Fruit fly (Drosophila melanogaster) whole organism, pupa: ENCODE measurements around the gene CG17666.

Experiments used
- CG10348 ChIP-seq: fragments of 200-800 bp; sonication (Bioruptor generic); IDR thresholded peaks from 2 replicates; pipeline ENCODE4 v1.3.6; 2022; ENCODE audit warnings: missing biosample characterization, missing genetic modification characterization
- CG12605 ChIP-seq: fragments of 200-800 bp; sonication (Bioruptor generic); IDR thresholded peaks from 2 replicates; pipeline ENCODE4 v1.3.6; 2022; ENCODE audit warnings: missing biosample characterization, missing genetic modification characterization
- CG13204 ChIP-seq: fragments of 200-800 bp; sonication (Bioruptor generic); optimal IDR thresholded peaks from 2 replicates; lab custom pipeline; 2018; ENCODE audit warnings: missing biosample characterization, mild to moderate bottlenecking, missing genetic modification characterization, moderate library complexity
- CG14655 ChIP-seq: fragments of 200-800 bp; sonication (Bioruptor generic); optimal IDR thresholded peaks from 3 replicates; lab custom pipeline; 2017; ENCODE audit warnings: mild to moderate bottlenecking, missing biosample characterization, missing genetic modification reagents, missing genetic modification characterization
- CG15710 ChIP-seq: fragments of 200-800 bp; sonication (Bioruptor generic); optimal IDR thresholded peaks from 2 replicates; lab custom pipeline; 2018; ENCODE audit warnings: missing biosample characterization, mild to moderate bottlenecking, missing genetic modification characterization, moderate library complexity
- CG17806 ChIP-seq: fragments of 200-800 bp; sonication (Bioruptor generic); optimal IDR thresholded peaks from 2 replicates; lab custom pipeline; 2018; ENCODE audit warnings: missing biosample characterization, mild to moderate bottlenecking, missing genetic modification characterization, moderate library complexity
- CG32121 ChIP-seq: fragments of 200-800 bp; sonication (Bioruptor generic); IDR thresholded peaks from 2 replicates; pipeline ENCODE4 v1.3.6; 2022; ENCODE audit warnings: missing biosample characterization, missing genetic modification characterization
- CG34367 ChIP-seq: fragments of 200-800 bp; sonication (Bioruptor generic); optimal IDR thresholded peaks from 2 replicates; lab custom pipeline; 2018; ENCODE audit warnings: missing biosample characterization, mild to moderate bottlenecking, missing genetic modification characterization
- CG4496 ChIP-seq: fragments of 200-800 bp; sonication (Bioruptor generic); IDR thresholded peaks from 3 replicates; pipeline ENCODE4 v1.3.6; 2022; ENCODE audit warnings: missing biosample characterization, missing genetic modification characterization
- CG8159 ChIP-seq: fragments of 200-800 bp; sonication (Bioruptor generic); optimal IDR thresholded peaks from 3 replicates; lab custom pipeline; 2018; ENCODE audit warnings: missing biosample characterization, mild to moderate bottlenecking, missing genetic modification characterization, moderate library complexity
- CG8301 ChIP-seq: fragments of 200-800 bp; sonication (Bioruptor generic); optimal IDR thresholded peaks from 2 replicates; lab custom pipeline; 2018; ENCODE audit warnings: missing biosample characterization, mild to moderate bottlenecking, missing genetic modification characterization
- CG9948 ChIP-seq: fragments of 200-800 bp; sonication (Bioruptor generic); optimal IDR thresholded peaks from 2 replicates; lab custom pipeline; 2018; ENCODE audit warnings: missing biosample characterization, mild to moderate bottlenecking, missing genetic modification characterization, moderate library complexity
- D1 ChIP-seq: fragments of 200-800 bp; sonication (Bioruptor generic); optimal IDR thresholded peaks from 2 replicates; lab custom pipeline; 2018; ENCODE audit warnings: missing biosample characterization, mild to moderate bottlenecking, missing genetic modification characterization, moderate library complexity
- EcR ChIP-seq: fragments of 200-800 bp; sonication (Bioruptor generic); optimal IDR thresholded peaks from 3 replicates; lab custom pipeline; 2019; ENCODE audit warnings: missing biosample characterization, missing genetic modification characterization, mild to moderate bottlenecking, moderate library complexity, missing genetic modification reagents
- Ets98B ChIP-seq: fragments of 200-800 bp; sonication (Bioruptor generic); IDR thresholded peaks from 2 replicates; pipeline ENCODE4 v1.3.6; 2022; ENCODE audit warnings: missing biosample characterization, missing genetic modification characterization
- Pif1A ChIP-seq: fragments of 200-800 bp; sonication (Bioruptor generic); optimal IDR thresholded peaks from 3 replicates; lab custom pipeline; 2016; ENCODE audit warnings: missing biosample characterization, missing genetic modification characterization
- Pif1B ChIP-seq: fragments of 200-800 bp; sonication (Bioruptor generic); optimal IDR thresholded peaks from 3 replicates; lab custom pipeline; 2016; ENCODE audit warnings: missing biosample characterization, missing genetic modification characterization
- Snoo ChIP-seq: fragments of 200-800 bp; sonication (Bioruptor generic); optimal IDR thresholded peaks from 3 replicates; lab custom pipeline; 2017; ENCODE audit warnings: missing biosample characterization, mild to moderate bottlenecking, missing genetic modification characterization, inconsistent platforms
- fd96Ca ChIP-seq: fragments of 200-800 bp; sonication (Bioruptor generic); IDR thresholded peaks from 3 replicates; pipeline ENCODE4 v1.3.6; 2022; ENCODE audit warnings: missing biosample characterization, missing genetic modification characterization
- gl ChIP-seq: fragments of 200-800 bp; sonication (Bioruptor generic); optimal IDR thresholded peaks from 2 replicates; lab custom pipeline; 2018; ENCODE audit warnings: missing biosample characterization, mild to moderate bottlenecking, missing genetic modification characterization
- rn ChIP-seq: fragments of 200-800 bp; sonication (Bioruptor generic); IDR thresholded peaks from 2 replicates; pipeline ENCODE4 v1.3.6; 2022; ENCODE audit warnings: missing biosample characterization, missing genetic modification characterization

CG17666 gene

dm6 chr3L:12796077-12796641 is 15.0 kb downstream of the CG17666 start:
- no peak for TF ChIP-seq EcR (GFP tag; lab: Kevin White, UChicago)
- TF ChIP-seq CG4496: no peak
- TF ChIP-seq CG15710 (tag; lab: Kevin White, UChicago): no peak
- no peak for TF ChIP-seq fd96Ca (GFP tag; lab: Robert Waterston, UW)

- peak; percentile 71 for TF ChIP-seq CG13204 (GFP tag; lab: Kevin White, UChicago)
- TF ChIP-seq rn (GFP tag; lab: Robert Waterston, UW): 0 out of 2 replicates have a peak, but pooled peaks have one; percentile 5
- peak; percentile 17 for TF ChIP-seq CG9948
- TF ChIP-seq CG15710 (tag; lab: Kevin White, UChicago): peak; percentile 7
- peak; percentile 55 for TF ChIP-seq CG8159 (tag; lab: Kevin White, UChicago)
- TF ChIP-seq CG4496: peak; percentile 21; the same call in 1 of the 3 replicates
- no peak for TF ChIP-seq Ets98B (GFP tag; lab: Robert Waterston, UW)
- TF ChIP-seq CG8301 (tag; lab: Kevin White, UChicago): peak; percentile 52
- no peak for TF ChIP-seq CG12605 (GFP tag; lab: Robert Waterston, UW)
- 0 out of 3 replicates have a peak, but pooled peaks have one; percentile 39 for TF ChIP-seq fd96Ca (GFP tag; lab: Robert Waterston, UW)
- TF ChIP-seq CG14655 (GFP tag; lab: Kevin White, UChicago): peak; percentile 66
- TF ChIP-seq gl (tag; lab: Kevin White, UChicago): peak; percentile 29
- peak; percentile 42 for TF ChIP-seq CG34367
- peak; percentile 93 for TF ChIP-seq EcR (GFP tag; lab: Kevin White, UChicago)
- TF ChIP-seq CG32121: no peak
- peak; percentile 18 for TF ChIP-seq CG17806 (tag; lab: Kevin White, UChicago)
These were observed 17.7 kb downstream of the CG17666 start for dm6 chr3L:12798795-12799311.

- TF ChIP-seq Pif1A (GFP tag; lab: Kevin White, UChicago) (no peak), rn (GFP tag; lab: Robert Waterston, UW) (no peak), Pif1B (GFP tag; lab: Kevin White, UChicago) (no peak), CG32121 (no peak), CG10348 (no peak), Ets98B (GFP tag; lab: Robert Waterston, UW) (no peak), CG8159 (tag; lab: Kevin White, UChicago) (no peak), Snoo (tag; lab: Kevin White, UChicago) (no peak), CG34367 (no peak), CG9948 (no peak), CG15710 (tag; lab: Kevin White, UChicago) (no peak), EcR (GFP tag; lab: Kevin White, UChicago) (no peak), fd96Ca (GFP tag; lab: Robert Waterston, UW) (no peak), gl (tag; lab: Kevin White, UChicago) (no peak), CG4496 (no peak)
- TF ChIP-seq, all 21 proteins: peak for 0
These were observed 18.5 kb downstream of the CG17666 start for dm6 chr3L:12799431-12800147.

- TF ChIP-seq CG9948 (no peak), EcR (GFP tag; lab: Kevin White, UChicago) (peak; percentile 74)
These were observed 19.0 kb downstream of the CG17666 start for dm6 chr3L:12800167-12800566.

- TF ChIP-seq CG13204 (GFP tag; lab: Kevin White, UChicago): no peak
- no peak for TF ChIP-seq CG17806 (tag; lab: Kevin White, UChicago)
- TF ChIP-seq CG15710 (tag; lab: Kevin White, UChicago): no peak
- TF ChIP-seq CG8301 (tag; lab: Kevin White, UChicago): peak; percentile 78
- peak; percentile 12 for TF ChIP-seq CG34367
- TF ChIP-seq Pif1B (GFP tag; lab: Kevin White, UChicago): peak; percentile 59
- peak; percentile 88 for TF ChIP-seq CG14655 (GFP tag; lab: Kevin White, UChicago)
- TF ChIP-seq CG8159 (tag; lab: Kevin White, UChicago): no peak
- no peak for TF ChIP-seq EcR (GFP tag; lab: Kevin White, UChicago)
- TF ChIP-seq rn (GFP tag; lab: Robert Waterston, UW): no peak
- peak; percentile 73 for TF ChIP-seq Pif1A (GFP tag; lab: Kevin White, UChicago)
- TF ChIP-seq CG4496: peak; percentile 87
- TF ChIP-seq CG12605 (GFP tag; lab: Robert Waterston, UW): peak; percentile 94
- no peak for TF ChIP-seq CG10348
- peak; percentile 78; the same call in 2 of the 3 replicates for TF ChIP-seq fd96Ca (GFP tag; lab: Robert Waterston, UW)
- no peak for TF ChIP-seq CG9948
- TF ChIP-seq CG32121: peak; percentile 88
- TF ChIP-seq Snoo (tag; lab: Kevin White, UChicago): no peak
- TF ChIP-seq gl (tag; lab: Kevin White, UChicago): no peak
- TF ChIP-seq Ets98B (GFP tag; lab: Robert Waterston, UW): peak; percentile 87
- TF ChIP-seq D1 (tag; lab: Kevin White, UChicago): no peak
These were observed 21.3 kb downstream of the CG17666 start for dm6 chr3L:12802443-12802865.
